Worm (Caenorhabditis elegans) whole organism, mixed stage, embryonic: ENCODE data around the gene Y17G9B.8.

Experiments
- M03D4.4 ChIP-seq: sonication (generic microtip); optimal IDR thresholded peaks from 2 replicates; lab custom pipeline; 2017; ENCODE audit warnings: mild to moderate bottlenecking, missing genetic modification characterization, missing compliant biosample characterization
- bed-3 ChIP-seq: fragments of 200-800 bp; sonication (Bioruptor generic); optimal IDR thresholded peaks from 3 replicates; lab custom pipeline; 2018; ENCODE audit warnings: mild to moderate bottlenecking, missing genetic modification characterization, moderate library complexity, missing compliant biosample characterization
- blmp-1 ChIP-seq: fragments of 150-350 bp; optimal IDR thresholded peaks from 2 replicates; lab custom pipeline; 2014; ENCODE audit warnings: missing biosample characterization, missing genetic modification characterization
- ceh-39 ChIP-seq: fragments of 150-350 bp; optimal IDR thresholded peaks from 2 replicates; lab custom pipeline; 2014; ENCODE audit warnings: missing biosample characterization, missing genetic modification characterization
- ceh-43 ChIP-seq: fragments of 200-800 bp; sonication (Bioruptor generic); optimal IDR thresholded peaks from 2 replicates; lab custom pipeline; 2018; ENCODE audit warnings: mild to moderate bottlenecking, missing genetic modification characterization, moderate library complexity, missing compliant biosample characterization
- ceh-83 ChIP-seq: fragments of 200-800 bp; sonication (Bioruptor generic); optimal IDR thresholded peaks from 2 replicates; lab custom pipeline; 2018; ENCODE audit warnings: mild to moderate bottlenecking, missing genetic modification characterization, missing compliant biosample characterization
- ces-1 ChIP-seq: fragments of 150-350 bp; optimal IDR thresholded peaks from 2 replicates; lab custom pipeline; 2014; ENCODE audit warnings: missing biosample characterization, missing genetic modification reagents, missing genetic modification characterization
- cnd-1 ChIP-seq: fragments of 200-800 bp; sonication (Bioruptor generic); optimal IDR thresholded peaks from 2 replicates; lab custom pipeline; 2018; ENCODE audit warnings: mild to moderate bottlenecking, missing genetic modification characterization, missing compliant biosample characterization
- drap-1 ChIP-seq: fragments of 200-800 bp; sonication (Bioruptor generic); optimal IDR thresholded peaks from 3 replicates; lab custom pipeline; 2018; ENCODE audit warnings: mild to moderate bottlenecking, missing genetic modification characterization, missing compliant biosample characterization
- elt-1 ChIP-seq: sonication (generic microtip); optimal IDR thresholded peaks from 2 replicates; lab custom pipeline; 2017; ENCODE audit warnings: missing genetic modification characterization, mild to moderate bottlenecking, missing compliant biosample characterization, antibody characterized with exemption, moderate library complexity, borderline replicate concordance; ENCODE audit not compliant: insufficient read depth
- flh-1 ChIP-seq: fragments of 200-800 bp; sonication (Bioruptor generic); optimal IDR thresholded peaks from 2 replicates; lab custom pipeline; 2018; ENCODE audit warnings: mild to moderate bottlenecking, missing genetic modification characterization, moderate library complexity, missing compliant biosample characterization
- ham-2 ChIP-seq: fragments of 200-800 bp; sonication (Bioruptor generic); optimal IDR thresholded peaks from 2 replicates; lab custom pipeline; 2018; ENCODE audit warnings: mild to moderate bottlenecking, missing genetic modification characterization, missing compliant biosample characterization
- hlh-1 ChIP-seq: fragments of 150-350 bp; optimal IDR thresholded peaks from 2 replicates; lab custom pipeline; 2014; ENCODE audit warnings: missing biosample characterization, missing genetic modification reagents, missing genetic modification characterization
- lin-13 ChIP-seq: fragments of 150-350 bp; optimal IDR thresholded peaks from 2 replicates; lab custom pipeline; 2014; ENCODE audit warnings: missing biosample characterization, missing genetic modification characterization
- lin-32 ChIP-seq: fragments of 200-800 bp; sonication (Bioruptor generic); optimal IDR thresholded peaks from 2 replicates; lab custom pipeline; 2018; ENCODE audit warnings: mild to moderate bottlenecking, missing genetic modification characterization, missing compliant biosample characterization
- lsy-2 ChIP-seq: fragments of 150-350 bp; optimal IDR thresholded peaks from 2 replicates; lab custom pipeline; 2014; ENCODE audit warnings: missing biosample characterization, missing genetic modification characterization
- mab-5 ChIP-seq: fragments of 150-350 bp; optimal IDR thresholded peaks from 2 replicates; lab custom pipeline; 2014; ENCODE audit warnings: missing biosample characterization, missing genetic modification characterization
- mep-1 ChIP-seq: fragments of 150-350 bp; optimal IDR thresholded peaks from 2 replicates; lab custom pipeline; 2017; ENCODE audit warnings: missing biosample characterization, missing genetic modification reagents, missing genetic modification characterization, inconsistent platforms
- mls-2 ChIP-seq: sonication (generic microtip); optimal IDR thresholded peaks from 2 replicates; lab custom pipeline; 2016; ENCODE audit warnings: mild to moderate bottlenecking, missing genetic modification characterization, moderate library complexity, missing compliant biosample characterization
- nhr-12 ChIP-seq: fragments of 150-350 bp; optimal IDR thresholded peaks from 2 replicates; lab custom pipeline; 2014; ENCODE audit warnings: missing biosample characterization, missing genetic modification characterization
- nhr-2 ChIP-seq: fragments of 150-350 bp; optimal IDR thresholded peaks from 2 replicates; lab custom pipeline; 2014; ENCODE audit warnings: missing biosample characterization, missing genetic modification characterization
- nhr-237 ChIP-seq: fragments of 150-350 bp; optimal IDR thresholded peaks from 2 replicates; lab custom pipeline; 2014; ENCODE audit warnings: missing biosample characterization, missing genetic modification characterization
- nhr-28 ChIP-seq: fragments of 150-350 bp; optimal IDR thresholded peaks from 2 replicates; lab custom pipeline; 2014; ENCODE audit warnings: missing biosample characterization, missing genetic modification characterization
- nhr-76 ChIP-seq: sonication (generic microtip); optimal IDR thresholded peaks from 2 replicates; lab custom pipeline; 2017; ENCODE audit warnings: missing biosample characterization, missing genetic modification characterization
- pha-4 ChIP-seq: fragments of 150-350 bp; optimal IDR thresholded peaks from 2 replicates; lab custom pipeline; 2018; ENCODE audit warnings: missing biosample characterization, missing genetic modification reagents, missing genetic modification characterization
- sem-2 ChIP-seq: fragments of 200-800 bp; sonication (Bioruptor generic); optimal IDR thresholded peaks from 2 replicates; lab custom pipeline; 2018; ENCODE audit warnings: mild to moderate bottlenecking, missing genetic modification characterization, missing compliant biosample characterization
- snpc-4 ChIP-seq: fragments of 150-350 bp; optimal IDR thresholded peaks from 2 replicates; lab custom pipeline; 2014; ENCODE audit warnings: missing biosample characterization, missing genetic modification characterization
- sptf-1 ChIP-seq: sonication (generic microtip); optimal IDR thresholded peaks from 2 replicates; lab custom pipeline; 2017; ENCODE audit warnings: mild to moderate bottlenecking, missing genetic modification characterization, moderate library complexity, missing compliant biosample characterization
- tbx-8 ChIP-seq: fragments of 200-800 bp; sonication (Bioruptor generic); optimal IDR thresholded peaks from 2 replicates; lab custom pipeline; 2018; ENCODE audit warnings: mild to moderate bottlenecking, missing genetic modification characterization, moderate library complexity, missing compliant biosample characterization
- unc-120 ChIP-seq: sonication (generic microtip); optimal IDR thresholded peaks from 2 replicates; lab custom pipeline; 2017; ENCODE audit warnings: missing genetic modification characterization, missing compliant biosample characterization; ENCODE audit not compliant: poor library complexity, severe bottlenecking
- unc-39 ChIP-seq: fragments of 150-350 bp; optimal IDR thresholded peaks from 2 replicates; lab custom pipeline; 2014; ENCODE audit warnings: missing biosample characterization, missing genetic modification characterization
- unc-62 ChIP-seq: fragments of 150-350 bp; optimal IDR thresholded peaks from 2 replicates; lab custom pipeline; 2014; ENCODE audit warnings: missing biosample characterization, missing genetic modification reagents, missing genetic modification characterization
- zip-8 ChIP-seq: fragments of 150-350 bp; optimal IDR thresholded peaks from 2 replicates; lab custom pipeline; 2014; ENCODE audit warnings: missing biosample characterization, missing genetic modification characterization
- ztf-11 ChIP-seq: fragments of 150-350 bp; optimal IDR thresholded peaks from 2 replicates; lab custom pipeline; 2014; ENCODE audit warnings: missing biosample characterization, missing genetic modification characterization

Gene Y17G9B.8

ce11 chrIV:4763844-4764243, 5.2 kb upstream of the Y17G9B.8 start, which contains the start of gene Y17G9B.2:
Y17G9B.2 (plus strand) TSS chrIV:4764144.
- TF ChIP-seq ceh-43 (GFP tag; lab: Kevin White, UChicago) = no peak

- peak; percentile 4 for TF ChIP-seq lsy-2
Measured at ce11 chrIV:4762990-4763545, 4.4 kb upstream of the Y17G9B.8 start.

- TF ChIP-seq nhr-12 (tag; lab: Kevin White, UChicago) (no peak), lsy-2 (no peak), nhr-2 (no peak), elt-1 (tag; lab: Kevin White, UChicago) (no peak), mab-5 (tag; lab: Kevin White, UChicago) (no peak), hlh-1 (no peak), drap-1 (GFP tag; lab: Kevin White, UChicago) (no peak), sptf-1 (no peak), pha-4 (no peak), lin-32 (no peak), ceh-83 (no peak), unc-62 (GFP tag; lab: Kevin White, UChicago) (no peak), ceh-39 (no peak), tbx-8 (GFP tag; lab: Kevin White, UChicago) (no peak), nhr-76 (no peak), M03D4.4 (tag; lab: Kevin White, UChicago) (no peak), lin-13 (no peak), snpc-4 (tag; lab: Kevin White, UChicago) (no peak)
Measured at ce11 chrIV:4760378-4761084, 1.9 kb upstream of the Y17G9B.8 start, which contains the start of the genes memi-1 and cyp-31A3. memi-1 (minus strand) TSS chrIV:4760428. cyp-31A3 (plus strand) TSS chrIV:4761049.

- TF ChIP-seq unc-62 (GFP tag; lab: Kevin White, UChicago) (no peak), ces-1 (GFP tag; lab: Kevin White, UChicago) (peak; percentile 10), nhr-12 (tag; lab: Kevin White, UChicago) (no peak), mls-2 (tag; lab: Kevin White, UChicago) (peak; percentile 38), cnd-1 (peak; percentile 71), hlh-1 (no peak), mab-5 (tag; lab: Kevin White, UChicago) (no peak)
Measured at ce11 chrIV:4755929-4756655, 2.5 kb downstream of the Y17G9B.8 start, which contains the start of the genes fbxb-77 and Y17G9B.11. fbxb-77 (minus strand) TSS chrIV:4756157. Y17G9B.11 (plus strand) TSS chrIV:4756605.

ce11 chrIV:4751814-4752213, 6.8 kb downstream of the Y17G9B.8 start, which contains the start of gene Y17G9B.4:
Y17G9B.4 (plus strand) TSS chrIV:4752119.
- TF ChIP-seq bed-3 (GFP tag; lab: Kevin White, UChicago) = no peak
- no peak for TF ChIP-seq mep-1 (tag; lab: Kevin White, UChicago)
- TF ChIP-seq ceh-43 (GFP tag; lab: Kevin White, UChicago) = no peak
- no peak for TF ChIP-seq unc-62 (GFP tag; lab: Kevin White, UChicago)
- TF ChIP-seq M03D4.4 (tag; lab: Kevin White, UChicago) = no peak

ce11 chrIV:4749728-4750278, 8.8 kb downstream of the Y17G9B.8 start, which contains the start of the genes rpl-20 and Y17G9B.5:
rpl-20 (minus strand) TSS chrIV:4749778.
Y17G9B.5 (plus strand) TSS chrIV:4750240.
- peak; percentile 66 for TF ChIP-seq bed-3 (GFP tag; lab: Kevin White, UChicago)
- peak; percentile 86 for TF ChIP-seq nhr-28
- TF ChIP-seq ztf-11 (tag; lab: Kevin White, UChicago) = peak; percentile 84
- peak; percentile 73 for TF ChIP-seq hlh-1
- peak; percentile 89 for TF ChIP-seq tbx-8 (GFP tag; lab: Kevin White, UChicago)
- TF ChIP-seq nhr-12 (tag; lab: Kevin White, UChicago) = no peak
- peak; percentile 96 for TF ChIP-seq ces-1 (GFP tag; lab: Kevin White, UChicago)
- TF ChIP-seq cnd-1 = peak; percentile 95
- peak; percentile 67 for TF ChIP-seq elt-1 (tag; lab: Kevin White, UChicago)
- TF ChIP-seq mab-5 (tag; lab: Kevin White, UChicago) = peak; percentile 89
- TF ChIP-seq sem-2 (GFP tag; lab: Kevin White, UChicago) = peak; percentile 54
- peak; percentile 100 for TF ChIP-seq mep-1 (tag; lab: Kevin White, UChicago)
- TF ChIP-seq blmp-1 (tag; lab: Kevin White, UChicago) = peak; percentile 33
- peak; percentile 97 for TF ChIP-seq sptf-1
- TF ChIP-seq nhr-76 = peak; percentile 13
- peak; percentile 61 for TF ChIP-seq nhr-2
- peak; percentile 87 for TF ChIP-seq unc-62 (GFP tag; lab: Kevin White, UChicago)
- peak; percentile 100 for TF ChIP-seq ceh-39
- TF ChIP-seq nhr-237 (tag; lab: Kevin White, UChicago) = peak; percentile 99
- TF ChIP-seq ceh-43 (GFP tag; lab: Kevin White, UChicago) = peak; percentile 88
- TF ChIP-seq unc-39 = no peak
- peak; percentile 92 for TF ChIP-seq ham-2 (GFP tag; lab: Kevin White, UChicago)
- TF ChIP-seq drap-1 (GFP tag; lab: Kevin White, UChicago) = peak; percentile 93
- peak; percentile 86 for TF ChIP-seq unc-120
- TF ChIP-seq flh-1 (GFP tag; lab: Kevin White, UChicago) = no peak
- no peak for TF ChIP-seq zip-8 (tag; lab: Kevin White, UChicago)
